Worm (Caenorhabditis elegans) whole organism, midembryonic: ENCODE results near the gene C16C8.14.

Experiments used
- T22C8.4 ChIP-seq: fragments of 200-800 bp; sonication (Bioruptor generic); IDR thresholded peaks from 2 replicates; pipeline ENCODE4 v1.3.6; 2022; ENCODE audit warnings: missing genetic modification characterization, missing compliant biosample characterization
- cog-1 ChIP-seq: sonication (generic microtip); optimal IDR thresholded peaks from 2 replicates; lab custom pipeline; 2016; ENCODE audit warnings: missing genetic modification characterization, missing compliant biosample characterization
- flt-1 ChIP-seq: fragments of 200-800 bp; sonication (Bioruptor generic); IDR thresholded peaks from 2 replicates; pipeline ENCODE4 v1.3.6; 2022; ENCODE audit warnings: missing genetic modification characterization, missing compliant biosample characterization
- klf-2 ChIP-seq: fragments of 200-800 bp; sonication (Bioruptor generic); conservative IDR thresholded peaks from 2 replicates; pipeline ENCODE4 v1.3.6; 2022; ENCODE audit warnings: missing genetic modification reagents, missing genetic modification characterization, missing compliant biosample characterization
- med-1 ChIP-seq: sonication (generic microtip); optimal IDR thresholded peaks from 2 replicates; lab custom pipeline; 2017; ENCODE audit warnings: missing genetic modification characterization, mild to moderate bottlenecking, missing compliant biosample characterization, antibody characterized with exemption, missing genetic modification reagents; ENCODE audit not compliant: insufficient read depth
- ref-1 ChIP-seq: fragments of 200-800 bp; sonication (Bioruptor generic); conservative IDR thresholded peaks from 2 replicates; pipeline ENCODE4 v1.3.6; 2022; ENCODE audit warnings: missing genetic modification reagents, missing genetic modification characterization, missing compliant biosample characterization
- tab-1 ChIP-seq: fragments of 200-800 bp; sonication (Bioruptor generic); IDR thresholded peaks from 2 replicates; pipeline ENCODE4 v1.3.6; 2022; ENCODE audit warnings: missing genetic modification characterization, missing compliant biosample characterization
- ztf-23 ChIP-seq: fragments of 200-800 bp; sonication (Bioruptor generic); IDR thresholded peaks from 2 replicates; pipeline ENCODE4 v1.3.6; 2022; ENCODE audit warnings: missing genetic modification reagents, missing genetic modification characterization, missing compliant biosample characterization
- ztf-29 ChIP-seq: fragments of 200-800 bp; sonication (Bioruptor generic); IDR thresholded peaks from 2 replicates; pipeline ENCODE4 v1.3.6; 2022; ENCODE audit warnings: missing genetic modification reagents, missing genetic modification characterization, missing compliant biosample characterization

C16C8.14 gene

ce11 chrII:3436412-3436811, 13.2 kb upstream of the C16C8.14 start, which contains the start of gene skpo-2:
TSS of gene skpo-2 (minus strand) at chrII:3436512.
- no peak for TF ChIP-seq klf-2 (GFP tag; lab: Robert Waterston, UW)
- no peak for TF ChIP-seq cog-1 (tag; lab: Kevin White, UChicago)
- TF ChIP-seq T22C8.4 (GFP tag; lab: Robert Waterston, UW): no peak
- no peak for TF ChIP-seq med-1 (GFP tag; lab: Kevin White, UChicago)
- TF ChIP-seq ref-1 (GFP tag; lab: Robert Waterston, UW): no peak
- no peak for TF ChIP-seq ztf-29 (GFP tag; lab: Robert Waterston, UW)
- no peak for TF ChIP-seq ztf-23 (GFP tag; lab: Robert Waterston, UW)
- TF ChIP-seq tab-1 (GFP tag; lab: Robert Waterston, UW): no peak
- TF ChIP-seq flt-1: no peak

- no peak for TF ChIP-seq med-1 (GFP tag; lab: Kevin White, UChicago)
These were observed 12.2 kb upstream of the C16C8.14 start for ce11 chrII:3437393-3437792.

ce11 chrII:3438280-3438679, 11.3 kb upstream of the C16C8.14 start:
- TF ChIP-seq cog-1 (tag; lab: Kevin White, UChicago) (no peak), ztf-29 (GFP tag; lab: Robert Waterston, UW) (no peak), flt-1 (no peak), T22C8.4 (GFP tag; lab: Robert Waterston, UW) (no peak), med-1 (GFP tag; lab: Kevin White, UChicago) (no peak), ztf-23 (GFP tag; lab: Robert Waterston, UW) (no peak), tab-1 (GFP tag; lab: Robert Waterston, UW) (no peak), ref-1 (GFP tag; lab: Robert Waterston, UW) (no peak), klf-2 (GFP tag; lab: Robert Waterston, UW) (no peak)

ce11 chrII:3439244-3439698, 10.3 kb upstream of the C16C8.14 start:
- TF ChIP-seq ztf-23 (GFP tag; lab: Robert Waterston, UW) (peak; percentile 72), med-1 (GFP tag; lab: Kevin White, UChicago) (no peak), T22C8.4 (GFP tag; lab: Robert Waterston, UW) (peak; percentile 62; the same call in 1 of the 2 replicates), cog-1 (tag; lab: Kevin White, UChicago) (peak; percentile 14), tab-1 (GFP tag; lab: Robert Waterston, UW) (peak; percentile 84), flt-1 (peak; percentile 85), ztf-29 (GFP tag; lab: Robert Waterston, UW) (0 out of 2 replicates have a peak, but pooled peaks have one; percentile 35), klf-2 (GFP tag; lab: Robert Waterston, UW) (no peak), ref-1 (GFP tag; lab: Robert Waterston, UW) (peak; percentile 46; the same call in 1 of the 2 replicates)

- no peak for TF ChIP-seq ztf-23 (GFP tag; lab: Robert Waterston, UW)
- TF ChIP-seq med-1 (GFP tag; lab: Kevin White, UChicago): no peak
- no peak for TF ChIP-seq cog-1 (tag; lab: Kevin White, UChicago)
- no peak for TF ChIP-seq tab-1 (GFP tag; lab: Robert Waterston, UW)
- no peak for TF ChIP-seq flt-1
- TF ChIP-seq ref-1 (GFP tag; lab: Robert Waterston, UW): no peak
- TF ChIP-seq T22C8.4 (GFP tag; lab: Robert Waterston, UW): no peak
- no peak for TF ChIP-seq ztf-29 (GFP tag; lab: Robert Waterston, UW)
- TF ChIP-seq klf-2 (GFP tag; lab: Robert Waterston, UW): no peak
These were observed 9.6 kb upstream of the C16C8.14 start for ce11 chrII:3439842-3440640.

ce11 chrII:3440641-3440926, 9.0 kb upstream of the C16C8.14 start, which contains the start of gene C16C8.17:
TSS of gene C16C8.17 (plus strand) at chrII:3440827.
- TF ChIP-seq flt-1 (no peak), klf-2 (GFP tag; lab: Robert Waterston, UW) (no peak), cog-1 (tag; lab: Kevin White, UChicago) (no peak), T22C8.4 (GFP tag; lab: Robert Waterston, UW) (no peak), ref-1 (GFP tag; lab: Robert Waterston, UW) (no peak), med-1 (GFP tag; lab: Kevin White, UChicago) (no peak), ztf-29 (GFP tag; lab: Robert Waterston, UW) (no peak), tab-1 (GFP tag; lab: Robert Waterston, UW) (no peak)

- TF ChIP-seq cog-1 (tag; lab: Kevin White, UChicago): no peak
- no peak for TF ChIP-seq T22C8.4 (GFP tag; lab: Robert Waterston, UW)
- no peak for TF ChIP-seq med-1 (GFP tag; lab: Kevin White, UChicago)
- TF ChIP-seq klf-2 (GFP tag; lab: Robert Waterston, UW): no peak
- TF ChIP-seq ztf-23 (GFP tag; lab: Robert Waterston, UW): no peak
- no peak for TF ChIP-seq tab-1 (GFP tag; lab: Robert Waterston, UW)
- no peak for TF ChIP-seq ztf-29 (GFP tag; lab: Robert Waterston, UW)
- TF ChIP-seq flt-1: no peak
- no peak for TF ChIP-seq ref-1 (GFP tag; lab: Robert Waterston, UW)
These were observed 8.2 kb upstream of the C16C8.14 start, which contains the start of gene C16C8.27 for ce11 chrII:3441377-3441776. TSS of gene C16C8.27 (plus strand) at chrII:3441677.

ce11 chrII:3443154-3443553, 6.5 kb upstream of the C16C8.14 start, which contains the start of gene C16C8.22:
TSS of gene C16C8.22 (minus strand) at chrII:3443254.
- TF ChIP-seq tab-1 (GFP tag; lab: Robert Waterston, UW) (no peak), ztf-29 (GFP tag; lab: Robert Waterston, UW) (no peak), T22C8.4 (GFP tag; lab: Robert Waterston, UW) (no peak), med-1 (GFP tag; lab: Kevin White, UChicago) (no peak), klf-2 (GFP tag; lab: Robert Waterston, UW) (no peak), flt-1 (no peak), ref-1 (GFP tag; lab: Robert Waterston, UW) (no peak), ztf-23 (GFP tag; lab: Robert Waterston, UW) (no peak), cog-1 (tag; lab: Kevin White, UChicago) (no peak)
